Fruit fly (Drosophila melanogaster): Measurements from ENCODE around the gene CG15021.

CG15021 gene

dm6 chr3L:4474946-4475470 lies 38.5 kb downstream of the CG15021 start (continued):
- TF ChIP-seq D (optimal IDR thresholded peaks at IDR 0.05) (no peak), D (GFP tag; optimal IDR thresholded peaks at IDR 0.05) (peak; percentile 73), CG8478 (optimal IDR thresholded peaks at IDR 0.05) (no peak), Mes4 (GFP tag; optimal IDR thresholded peaks at IDR 0.05) (peak; percentile 76), CG1233 (GFP tag; optimal IDR thresholded peaks at IDR 0.05) (peak; percentile 93), sug (tag; optimal IDR thresholded peaks at IDR 0.05) (peak; percentile 72), Dip3 (GFP tag; optimal IDR thresholded peaks at IDR 0.05) (peak; percentile 42), Dip2 (GFP tag; IDR thresholded peaks at IDR 0.05) (no peak), CG8281 (tag; optimal IDR thresholded peaks at IDR 0.05) (peak; percentile 63), Elba2 (GFP tag; optimal IDR thresholded peaks at IDR 0.05) (no peak), CG10321 (GFP tag; IDR thresholded peaks at IDR 0.05) (no peak), tll (GFP tag; optimal IDR thresholded peaks at IDR 0.05) (no peak), ken (GFP tag; IDR thresholded peaks at IDR 0.05) (peak; percentile 27; the same call in 1 of the 3 replicates), pros (GFP tag; optimal IDR thresholded peaks at IDR 0.05) (no peak), Blimp-1 (GFP tag; optimal IDR thresholded peaks at IDR 0.05) (peak; percentile 73), CG12659 (GFP tag; optimal IDR thresholded peaks at IDR 0.05) (peak; percentile 81), twi (tag; optimal IDR thresholded peaks at IDR 0.05) (no peak), chm (GFP tag; IDR thresholded peaks at IDR 0.05) (peak; percentile 89; the same call in 1 of the 2 replicates), CG12769 (tag; optimal IDR thresholded peaks at IDR 0.05) (peak; percentile 55), Stat92E (GFP tag; optimal IDR thresholded peaks at IDR 0.05) (no peak), CG15269 (tag; optimal IDR thresholded peaks at IDR 0.05) (peak; percentile 79), B-H1 (GFP tag; IDR thresholded peaks at IDR 0.05) (peak; percentile 39; the same call in 1 of the 3 replicates), kah (GFP tag; optimal IDR thresholded peaks at IDR 0.05) (peak; percentile 81), Ptx1 (GFP tag; IDR thresholded peaks at IDR 0.05) (no peak; the same call in 1 of the 2 replicates), Xbp1 (GFP tag; optimal IDR thresholded peaks at IDR 0.05) (peak; percentile 75), CG4707 (GFP tag; optimal IDR thresholded peaks at IDR 0.05) (peak; percentile 94), Hmx (GFP tag; optimal IDR thresholded peaks at IDR 0.05) (no peak), CG11085 (GFP tag; IDR thresholded peaks at IDR 0.05) (no peak; the same call in 1 of the 2 replicates), run (tag; optimal IDR thresholded peaks at IDR 0.05) (peak; percentile 75), sisA (GFP tag; IDR thresholded peaks at IDR 0.05) (no peak), zfh1 (GFP tag; IDR thresholded peaks at IDR 0.05) (peak; percentile 74), Atf6 (GFP tag; IDR thresholded peaks at IDR 0.05) (peak; percentile 71), CG15011 (GFP tag; optimal IDR thresholded peaks at IDR 0.05) (peak; percentile 86), CG1603 (tag; optimal IDR thresholded peaks at IDR 0.05) (peak; percentile 77), jumu (GFP tag; optimal IDR thresholded peaks at IDR 0.05) (no peak), en (GFP tag; optimal IDR thresholded peaks at IDR 0.05) (peak; percentile 45), H2.0 (GFP tag; IDR thresholded peaks at IDR 0.05) (peak; percentile 57), bbx (GFP tag; IDR thresholded peaks at IDR 0.05; ENCODE audit: partially characterized antibody) (no peak), Taf1 (GFP tag; IDR thresholded peaks at IDR 0.05) (0 out of 2 replicates have a peak, but pooled peaks have one; percentile 13), CG10979 (tag; optimal IDR thresholded peaks at IDR 0.05) (no peak), CG4360 (GFP tag; IDR thresholded peaks at IDR 0.05) (no peak), Rfx (GFP tag; IDR thresholded peaks at IDR 0.05) (peak; percentile 74), CG14710 (tag; optimal IDR thresholded peaks at IDR 0.05) (no peak), CG10267 (tag; optimal IDR thresholded peaks at IDR 0.05) (peak; percentile 75), Aef1 (GFP tag; IDR thresholded peaks at IDR 0.05) (no peak), CG10543 (GFP tag; optimal IDR thresholded peaks at IDR 0.05) (peak; percentile 85), kni (GFP tag; optimal IDR thresholded peaks at IDR 0.05) (peak; percentile 58), C15 (GFP tag; IDR thresholded peaks at IDR 0.05) (0 out of 3 replicates have a peak, but pooled peaks have one; percentile 60), sd (tag; optimal IDR thresholded peaks at IDR 0.05) (peak; percentile 0), Oli (tag; optimal IDR thresholded peaks at IDR 0.05) (peak; percentile 67)
